Fruit fly (Drosophila melanogaster) whole organism, embryonic: ENCODE measurements around the gene BBS1.

Experiments used
- Ada2b ChIP-seq: fragments of 200-800 bp; sonication (Bioruptor generic); IDR thresholded peaks from 2 replicates; pipeline ENCODE4 v1.3.6; 2022; ENCODE audit warnings: missing biosample characterization, missing genetic modification characterization
- CG10366 ChIP-seq: fragments of 200-800 bp; sonication (Bioruptor generic); IDR thresholded peaks from 2 replicates; pipeline ENCODE4 v1.3.6; 2022; ENCODE audit warnings: missing biosample characterization, missing genetic modification characterization
- CG11085 ChIP-seq: fragments of 200-800 bp; sonication (Bioruptor generic); IDR thresholded peaks from 2 replicates; pipeline ENCODE4 v1.3.6; 2022; ENCODE audit warnings: missing biosample characterization, missing genetic modification characterization
- CG12104 ChIP-seq: fragments of 200-800 bp; sonication (Bioruptor generic); optimal IDR thresholded peaks from 3 replicates; lab custom pipeline; 2016; ENCODE audit warnings: missing biosample characterization, missing genetic modification characterization
- CG12219 ChIP-seq: fragments of 200-800 bp; sonication (Bioruptor generic); optimal IDR thresholded peaks from 3 replicates; lab custom pipeline; 2018; ENCODE audit warnings: missing biosample characterization, mild to moderate bottlenecking, missing genetic modification characterization
- CG12236 ChIP-seq: fragments of 200-800 bp; sonication (Bioruptor generic); optimal IDR thresholded peaks from 2 replicates; lab custom pipeline; 2016; ENCODE audit warnings: missing biosample characterization, missing genetic modification characterization
- CG13424 ChIP-seq: fragments of 200-800 bp; sonication (Bioruptor generic); optimal IDR thresholded peaks from 2 replicates; lab custom pipeline; 2019; ENCODE audit warnings: missing biosample characterization, mild to moderate bottlenecking, missing genetic modification characterization, moderate library complexity
- CG13894 ChIP-seq: fragments of 200-800 bp; sonication (Bioruptor generic); optimal IDR thresholded peaks from 3 replicates; lab custom pipeline; 2018; ENCODE audit warnings: missing biosample characterization, mild to moderate bottlenecking, missing genetic modification characterization, moderate library complexity
- CG14050 ChIP-seq: fragments of 200-800 bp; sonication (Bioruptor generic); IDR thresholded peaks from 3 replicates; pipeline ENCODE4 v1.3.6; 2022; ENCODE audit warnings: missing biosample characterization, missing genetic modification characterization
- CG34224 ChIP-seq: fragments of 200-800 bp; sonication (Bioruptor generic); IDR thresholded peaks from 3 replicates; pipeline ENCODE4 v1.3.6; 2022; ENCODE audit warnings: missing biosample characterization, missing genetic modification characterization; ENCODE audit not compliant: partially characterized antibody
- CG34376 ChIP-seq: fragments of 200-800 bp; sonication (Bioruptor generic); optimal IDR thresholded peaks from 2 replicates; lab custom pipeline; 2018; ENCODE audit warnings: missing biosample characterization, mild to moderate bottlenecking, missing genetic modification characterization
- CG4282 ChIP-seq: fragments of 200-800 bp; sonication (Bioruptor generic); optimal IDR thresholded peaks from 2 replicates; lab custom pipeline; 2016; ENCODE audit warnings: missing biosample characterization, missing genetic modification characterization
- CG4617 ChIP-seq: fragments of 200-800 bp; sonication (Bioruptor generic); optimal IDR thresholded peaks from 3 replicates; lab custom pipeline; 2016; ENCODE audit warnings: missing biosample characterization, missing genetic modification characterization, borderline replicate concordance
- CG4854 ChIP-seq: fragments of 200-800 bp; sonication (Bioruptor generic); optimal IDR thresholded peaks from 2 replicates; lab custom pipeline; 2016; ENCODE audit warnings: missing biosample characterization, missing genetic modification characterization, inconsistent platforms
- CG7963 ChIP-seq: fragments of 200-800 bp; sonication (Bioruptor generic); IDR thresholded peaks from 3 replicates; pipeline ENCODE4 v1.3.6; 2022; ENCODE audit warnings: missing biosample characterization, missing genetic modification characterization; ENCODE audit not compliant: partially characterized antibody
- CG8765 ChIP-seq: fragments of 200-800 bp; sonication (Bioruptor generic); IDR thresholded peaks from 2 replicates; pipeline ENCODE4 v1.3.6; 2022; ENCODE audit warnings: missing biosample characterization, missing genetic modification characterization
- CG9932 ChIP-seq: fragments of 200-800 bp; sonication (Bioruptor generic); IDR thresholded peaks from 2 replicates; pipeline ENCODE4 v1.3.6; 2022; ENCODE audit warnings: missing biosample characterization, missing genetic modification characterization
- CTCF ChIP-seq: fragments of 200-800 bp; sonication (Bioruptor generic); optimal IDR thresholded peaks from 2 replicates; lab custom pipeline; 2017; ENCODE audit warnings: missing biosample characterization, mild to moderate bottlenecking, missing genetic modification characterization, moderate library complexity
- Dip2 ChIP-seq: fragments of 200-800 bp; sonication (Bioruptor generic); IDR thresholded peaks from 2 replicates; pipeline ENCODE4 v1.3.6; 2022; ENCODE audit warnings: missing biosample characterization, missing genetic modification characterization
- Gug ChIP-seq: fragments of 200-800 bp; sonication (Bioruptor generic); IDR thresholded peaks from 4 replicates; pipeline ENCODE4 v1.3.6; 2022; ENCODE audit warnings: missing biosample characterization, missing genetic modification characterization
- HLHmδ ChIP-seq: fragments of 200-800 bp; sonication (Bioruptor generic); optimal IDR thresholded peaks from 2 replicates; lab custom pipeline; 2018; ENCODE audit warnings: missing biosample characterization, mild to moderate bottlenecking, missing genetic modification characterization, moderate library complexity
- Kr ChIP-seq: fragments of 200-800 bp; sonication (Bioruptor generic); optimal IDR thresholded peaks from 2 replicates; lab custom pipeline; 2017; ENCODE audit warnings: missing biosample characterization, mild to moderate bottlenecking, missing genetic modification characterization
- Lim3 ChIP-seq: fragments of 200-800 bp; sonication (Bioruptor generic); IDR thresholded peaks from 2 replicates; pipeline ENCODE4 v1.3.6; 2022; ENCODE audit warnings: missing biosample characterization, missing genetic modification characterization
- Mad ChIP-seq: fragments of 200-800 bp; sonication (Bioruptor generic); optimal IDR thresholded peaks from 2 replicates; lab custom pipeline; 2016; ENCODE audit warnings: missing biosample characterization, missing genetic modification characterization
- Pdp1 ChIP-seq, 2 experiments: fragments of 200-800 bp; sonication (Bioruptor generic); optimal IDR thresholded peaks; 3 replicates each; lab custom pipeline; 2016; ENCODE audit warnings: missing biosample characterization in 2 of 2, missing genetic modification characterization in 2 of 2, mild to moderate bottlenecking in 1 of 2, moderate library complexity in 1 of 2
- Poxn ChIP-seq: fragments of 200-800 bp; sonication (Bioruptor generic); IDR thresholded peaks from 2 replicates; pipeline ENCODE4 v1.3.6; 2022; ENCODE audit warnings: missing biosample characterization, missing genetic modification characterization
- Sox102F ChIP-seq: fragments of 200-800 bp; sonication (Bioruptor generic); optimal IDR thresholded peaks from 2 replicates; lab custom pipeline; 2018; ENCODE audit warnings: missing biosample characterization, mild to moderate bottlenecking, missing genetic modification characterization, moderate library complexity
- Sry-β ChIP-seq: fragments of 200-800 bp; sonication (Bioruptor generic); optimal IDR thresholded peaks from 2 replicates; lab custom pipeline; 2018; ENCODE audit warnings: missing biosample characterization, mild to moderate bottlenecking, missing genetic modification characterization, moderate library complexity
- chn ChIP-seq: fragments of 200-800 bp; sonication (Bioruptor generic); optimal IDR thresholded peaks from 2 replicates; lab custom pipeline; 2016; ENCODE audit warnings: missing biosample characterization, missing genetic modification characterization
- crc ChIP-seq: fragments of 200-800 bp; sonication (Bioruptor generic); optimal IDR thresholded peaks from 2 replicates; lab custom pipeline; 2016; ENCODE audit warnings: missing biosample characterization, missing genetic modification characterization
- dan ChIP-seq: fragments of 200-800 bp; sonication (Bioruptor generic); IDR thresholded peaks from 2 replicates; pipeline ENCODE4 v1.3.6; 2022; ENCODE audit warnings: missing biosample characterization, missing genetic modification characterization
- dm ChIP-seq: fragments of 200-800 bp; sonication (Bioruptor generic); optimal IDR thresholded peaks from 3 replicates; lab custom pipeline; 2016; ENCODE audit warnings: missing biosample characterization, missing genetic modification characterization
- dmrt11E ChIP-seq: fragments of 200-800 bp; sonication (Bioruptor generic); optimal IDR thresholded peaks from 3 replicates; lab custom pipeline; 2018; ENCODE audit warnings: missing biosample characterization, mild to moderate bottlenecking, missing genetic modification characterization, moderate library complexity
- en ChIP-seq: fragments of 200-800 bp; sonication (Bioruptor generic); optimal IDR thresholded peaks from 2 replicates; lab custom pipeline; 2016; ENCODE audit warnings: missing biosample characterization, missing genetic modification characterization
- gem ChIP-seq: fragments of 200-800 bp; sonication (Bioruptor generic); optimal IDR thresholded peaks from 2 replicates; lab custom pipeline; 2019; ENCODE audit warnings: missing biosample characterization, mild to moderate bottlenecking, missing genetic modification characterization, moderate library complexity
- ind ChIP-seq: fragments of 200-800 bp; sonication (Bioruptor generic); optimal IDR thresholded peaks from 3 replicates; lab custom pipeline; 2016; ENCODE audit warnings: missing biosample characterization, missing genetic modification characterization
- jigr1 ChIP-seq: fragments of 200-800 bp; sonication (Bioruptor generic); IDR thresholded peaks from 3 replicates; pipeline ENCODE4 v1.3.6; 2022; ENCODE audit warnings: missing biosample characterization, missing genetic modification characterization
- kay ChIP-seq: fragments of 200-800 bp; sonication (Bioruptor generic); optimal IDR thresholded peaks from 2 replicates; lab custom pipeline; 2016; ENCODE audit warnings: missing biosample characterization, missing genetic modification characterization
- nau ChIP-seq: fragments of 200-800 bp; sonication (Bioruptor generic); optimal IDR thresholded peaks from 3 replicates; lab custom pipeline; 2017; ENCODE audit warnings: missing biosample characterization, mild to moderate bottlenecking, missing genetic modification characterization, missing genetic modification reagents
- odd ChIP-seq: fragments of 200-800 bp; sonication (Bioruptor generic); optimal IDR thresholded peaks from 2 replicates; lab custom pipeline; 2017; ENCODE audit warnings: missing biosample characterization, mild to moderate bottlenecking, missing genetic modification characterization
- onecut ChIP-seq: fragments of 200-800 bp; sonication (Bioruptor generic); IDR thresholded peaks from 2 replicates; pipeline ENCODE4 v1.3.6; 2022; ENCODE audit warnings: missing biosample characterization, missing genetic modification characterization
- pnt ChIP-seq: fragments of 200-800 bp; sonication (Bioruptor generic); optimal IDR thresholded peaks from 3 replicates; lab custom pipeline; 2016; ENCODE audit warnings: missing biosample characterization, missing genetic modification characterization
- ro ChIP-seq: fragments of 200-800 bp; sonication (Bioruptor generic); IDR thresholded peaks from 2 replicates; pipeline ENCODE4 v1.3.6; 2022; ENCODE audit warnings: missing biosample characterization, missing genetic modification characterization
- sd ChIP-seq: fragments of 200-800 bp; sonication (Bioruptor generic); optimal IDR thresholded peaks from 3 replicates; lab custom pipeline; 2018; ENCODE audit warnings: missing biosample characterization, mild to moderate bottlenecking, missing genetic modification characterization, moderate library complexity
- sens ChIP-seq: fragments of 200-800 bp; sonication (Bioruptor generic); peaks from one replicate; lab custom pipeline; 2016; ENCODE audit warnings: missing biosample characterization, missing genetic modification characterization
- shn ChIP-seq: fragments of 200-800 bp; sonication (Bioruptor generic); optimal IDR thresholded peaks from 3 replicates; lab custom pipeline; 2016; ENCODE audit warnings: missing biosample characterization, missing genetic modification characterization
- slou ChIP-seq: fragments of 200-800 bp; sonication (Bioruptor generic); optimal IDR thresholded peaks from 3 replicates; lab custom pipeline; 2016; ENCODE audit warnings: missing biosample characterization, missing genetic modification characterization
- sqz ChIP-seq: fragments of 200-800 bp; sonication (Bioruptor generic); optimal IDR thresholded peaks from 3 replicates; lab custom pipeline; 2018; ENCODE audit warnings: missing biosample characterization, mild to moderate bottlenecking, missing genetic modification characterization
- tap ChIP-seq: fragments of 200-800 bp; optimal IDR thresholded peaks from 3 replicates; lab custom pipeline; 2019; ENCODE audit warnings: missing biosample characterization, mild to moderate bottlenecking, missing genetic modification characterization, moderate library complexity
- zfh2 ChIP-seq: fragments of 200-800 bp; sonication (Bioruptor generic); optimal IDR thresholded peaks from 2 replicates; lab custom pipeline; 2016; ENCODE audit warnings: missing biosample characterization, missing genetic modification characterization

The BBS1 gene

DNA sequence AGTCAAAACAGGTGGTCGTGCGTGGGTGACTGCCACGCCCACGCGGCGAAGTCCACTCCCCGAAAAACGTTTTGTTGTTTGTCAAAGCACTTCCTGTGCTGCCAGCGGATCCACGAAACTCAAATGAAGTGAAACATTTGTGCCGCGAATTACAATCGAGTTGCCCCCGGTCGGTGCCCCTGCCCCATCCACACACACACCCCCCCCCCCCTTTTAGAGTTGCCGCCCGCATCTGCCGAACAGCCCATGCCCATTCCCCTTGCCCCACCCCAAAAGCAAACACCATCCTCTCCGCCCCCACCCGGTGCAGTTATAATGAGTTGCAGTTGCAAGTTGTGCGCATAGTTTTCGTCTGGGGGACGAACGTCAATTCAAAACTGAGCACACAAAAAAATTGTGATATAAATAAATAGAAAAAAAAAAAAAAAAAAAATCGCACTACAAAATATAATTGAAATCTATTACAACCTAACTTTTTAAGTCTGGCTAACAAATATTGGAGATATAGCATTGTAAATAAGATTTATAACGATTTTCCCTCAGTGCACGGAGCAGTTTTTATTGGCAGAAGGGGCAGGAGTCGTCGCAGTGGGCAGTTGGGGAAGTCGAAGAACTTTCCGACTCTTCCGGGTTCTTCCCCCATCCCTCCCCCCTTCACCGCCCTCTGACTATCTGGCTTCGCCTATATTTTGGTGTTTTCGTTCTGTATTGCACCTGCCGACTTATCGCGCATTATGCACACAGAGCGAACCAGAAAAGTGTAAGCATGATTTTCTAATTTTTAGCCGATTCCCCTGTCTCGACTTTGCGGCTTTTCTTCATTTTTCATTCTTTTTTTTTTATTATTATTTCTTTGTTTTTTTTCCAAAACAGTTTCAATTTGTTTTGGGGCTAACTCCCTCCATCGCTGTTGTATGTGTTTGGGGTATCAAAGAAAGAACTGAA is 26.1 kb downstream of the BBS1 start (continued):
- peak; percentile 12 for TF ChIP-seq CG4617 (GFP tag; lab: Kevin White, UChicago)
- no peak for TF ChIP-seq CG34224
- peak; percentile 92 for TF ChIP-seq sens (GFP tag; lab: Kevin White, UChicago)
- TF ChIP-seq Lim3 = no peak
- no peak for TF ChIP-seq CG11085 (GFP tag; lab: Robert Waterston, UW)
- no peak for TF ChIP-seq slou (GFP tag; lab: Kevin White, UChicago)
- TF ChIP-seq Mad (GFP tag; lab: Kevin White, UChicago) = peak; percentile 23
- TF ChIP-seq CTCF (GFP tag; lab: Kevin White, UChicago) = no peak
- peak; percentile 23 for TF ChIP-seq tap (tag; lab: Kevin White, UChicago)
- no peak for TF ChIP-seq CG7963 (GFP tag; lab: Robert Waterston, UW)
- TF ChIP-seq CG12219 (GFP tag; lab: Kevin White, UChicago) = no peak
- no peak for TF ChIP-seq sd (tag; lab: Kevin White, UChicago)
- TF ChIP-seq crc = peak; percentile 22
- no peak for TF ChIP-seq Dip2 (GFP tag; lab: Robert Waterston, UW)
- TF ChIP-seq onecut (GFP tag; lab: Robert Waterston, UW) = peak; percentile 33; the same call in 1 of the 2 replicates
- no peak for TF ChIP-seq CG9932 (GFP tag; lab: Robert Waterston, UW)
- TF ChIP-seq zfh2 = no peak
- TF ChIP-seq Sry-β (GFP tag; lab: Kevin White, UChicago) = no peak
- 0 out of 3 replicates have a peak, but pooled peaks have one; percentile 23 for TF ChIP-seq jigr1 (GFP tag; lab: Robert Waterston, UW)
- TF ChIP-seq en (GFP tag; lab: Kevin White, UChicago) = no peak
- TF ChIP-seq CG13424 = peak; percentile 41
- no peak for TF ChIP-seq dan (GFP tag; lab: Robert Waterston, UW)
- no peak for TF ChIP-seq CG13894 (tag; lab: Kevin White, UChicago)
- TF ChIP-seq ro (GFP tag; lab: Robert Waterston, UW) = no peak; the same call in 1 of the 2 replicates
- peak; percentile 28 for TF ChIP-seq CG12104 (GFP tag; lab: Kevin White, UChicago)
- peak; percentile 38 for TF ChIP-seq CG10366 (GFP tag; lab: Robert Waterston, UW)
- TF ChIP-seq Gug (GFP tag; lab: Robert Waterston, UW) = no peak
- no peak for TF ChIP-seq shn (GFP tag; lab: Kevin White, UChicago)
- TF ChIP-seq dm (GFP tag; lab: Kevin White, UChicago) = no peak
- no peak for TF ChIP-seq sqz
- peak; percentile 79 for TF ChIP-seq dmrt11E (tag; lab: Kevin White, UChicago)
- peak; percentile 39 for TF ChIP-seq ind (GFP tag; lab: Kevin White, UChicago)
- TF ChIP-seq pnt = no peak
- TF ChIP-seq CG4854 (GFP tag; lab: Kevin White, UChicago) = no peak
- peak; percentile 73 for TF ChIP-seq Sox102F (GFP tag; lab: Kevin White, UChicago)
- TF ChIP-seq gem (tag; lab: Kevin White, UChicago) = peak; percentile 65
- no peak for TF ChIP-seq nau (GFP tag; lab: Kevin White, UChicago)
- TF ChIP-seq CG12236 (GFP tag; lab: Kevin White, UChicago) = no peak
- TF ChIP-seq CG4282 (GFP tag; lab: Kevin White, UChicago) = no peak
- no peak for TF ChIP-seq Kr (GFP tag; lab: Kevin White, UChicago)
- peak; percentile 41 for TF ChIP-seq chn (GFP tag; lab: Kevin White, UChicago)
- no peak for TF ChIP-seq Poxn (GFP tag; lab: Robert Waterston, UW)
- TF ChIP-seq odd = no peak
- TF ChIP-seq Pdp1 (GFP tag; optimal IDR thresholded peaks at IDR 0.05; lab: Kevin White, UChicago) = peak; percentile 10 to 27
- no peak for TF ChIP-seq HLHmδ (GFP tag; lab: Kevin White, UChicago)
- no peak for TF ChIP-seq CG34376
- no peak for TF ChIP-seq kay
- TF ChIP-seq Ada2b (GFP tag; lab: Robert Waterston, UW) = no peak
- TF ChIP-seq CG14050 (GFP tag; lab: Robert Waterston, UW) = no peak
- no peak for TF ChIP-seq CG8765
